Fruit fly (Drosophila melanogaster): ENCODE data around the gene CG5004.
A peak's percentile ranks its signal among the peaks of the same experiment; 100 is the strongest.

Gene CG5004

dm6 chrX:17172123-17172522 is 64.7 kb downstream of the CG5004 start (continued):
- TF ChIP-seq Eip78C (GFP tag) (peak; percentile 76), CG15336 (GFP tag; IDR thresholded peaks at IDR 0.05) (no peak), topi (GFP tag; optimal IDR thresholded peaks at IDR 0.05) (peak; percentile 73), CG6792 (GFP tag; optimal IDR thresholded peaks at IDR 0.05) (peak; percentile 43), CG6854 (GFP tag; optimal IDR thresholded peaks at IDR 0.05) (no peak), esn (GFP tag; optimal IDR thresholded peaks at IDR 0.05) (peak; percentile 68), CG7368 (GFP tag; optimal IDR thresholded peaks at IDR 0.05) (no peak), CG11294 (GFP tag; IDR thresholded peaks at IDR 0.05) (no peak), CG9139 (GFP tag; optimal IDR thresholded peaks at IDR 0.05) (peak; percentile 24), Eip93F (GFP tag; optimal IDR thresholded peaks at IDR 0.05) (no peak), vri (GFP tag; optimal IDR thresholded peaks at IDR 0.05) (no peak), acj6 (GFP tag; optimal IDR thresholded peaks at IDR 0.05) (peak; percentile 34), Sox14 (GFP tag; optimal IDR thresholded peaks at IDR 0.05) (peak; percentile 41)

DNA sequence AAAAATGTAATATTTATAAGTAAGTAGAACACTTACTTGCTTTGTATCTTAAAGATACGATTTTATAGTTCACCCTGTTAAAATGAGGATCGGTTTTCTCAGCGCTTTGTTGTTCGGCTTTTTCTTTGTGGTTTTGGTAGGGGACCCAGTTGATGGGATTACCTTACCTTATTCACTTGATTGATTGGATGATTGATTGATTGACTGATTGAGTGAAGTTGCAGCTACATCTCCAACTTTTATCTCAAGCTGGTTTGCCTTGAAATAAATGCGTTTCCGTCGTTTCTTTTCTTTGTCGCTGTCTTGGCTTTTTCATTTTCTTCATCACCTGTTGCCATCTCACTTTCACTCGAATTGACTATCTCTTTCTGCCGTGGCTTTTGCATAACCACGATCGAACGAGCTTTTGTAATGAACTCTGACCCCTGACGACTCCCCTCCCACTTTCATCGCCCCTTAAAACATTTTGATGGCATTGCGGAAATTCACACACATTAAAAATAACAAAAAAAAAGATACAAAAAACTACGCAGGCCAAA is 65.5 kb downstream of the CG5004 start:
- TF ChIP-seq CG6792 (GFP tag; optimal IDR thresholded peaks at IDR 0.05) = no peak
- TF ChIP-seq svp (GFP tag) = peak; percentile 9
- TF ChIP-seq Eip78C (GFP tag) = peak; percentile 31
- peak; percentile 5 for TF ChIP-seq Blimp-1 (GFP tag; optimal IDR thresholded peaks at IDR 0.05)
- no peak for TF ChIP-seq Ets21C (GFP tag; optimal IDR thresholded peaks at IDR 0.05)

DNA sequence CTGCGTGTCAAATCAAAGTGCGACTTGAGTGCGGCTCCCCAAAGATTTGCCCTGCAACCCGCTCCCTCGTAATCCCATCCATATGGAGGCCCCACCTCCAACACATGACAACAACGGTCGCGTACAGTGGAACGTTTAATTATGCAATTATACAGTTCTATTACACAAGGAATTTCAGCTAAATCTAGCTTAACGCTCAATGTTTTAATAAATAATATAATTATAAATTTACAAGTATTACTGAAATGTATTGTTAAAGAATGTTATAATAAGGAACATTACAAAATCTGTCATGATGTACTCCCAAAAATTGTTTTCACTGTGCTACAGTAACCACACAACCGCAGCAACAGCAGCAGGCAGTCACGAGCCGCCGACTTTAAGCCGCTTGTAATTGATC is 66.7 kb downstream of the CG5004 start:
- TF ChIP-seq CG11294 (GFP tag; IDR thresholded peaks at IDR 0.05) = peak; percentile 31; the same call in 1 of the 2 replicates
- TF ChIP-seq CG32006 (GFP tag; optimal IDR thresholded peaks at IDR 0.05) = peak; percentile 45
- peak; percentile 6 for TF ChIP-seq svp (GFP tag)
- no peak for TF ChIP-seq achi (GFP tag; optimal IDR thresholded peaks at IDR 0.05)
- no peak for TF ChIP-seq Hr4 (GFP tag; optimal IDR thresholded peaks at IDR 0.05)
- no peak for TF ChIP-seq Eip75B (GFP tag; optimal IDR thresholded peaks at IDR 0.05)
- peak; percentile 57 for TF ChIP-seq CG15336 (GFP tag; IDR thresholded peaks at IDR 0.05)
- peak; percentile 58; the same call in 2 of the 3 replicates for TF ChIP-seq eg (GFP tag; IDR thresholded peaks at IDR 0.05)
- no peak for TF ChIP-seq Blimp-1 (GFP tag; optimal IDR thresholded peaks at IDR 0.05)
- TF ChIP-seq CG9139 (GFP tag; optimal IDR thresholded peaks at IDR 0.05) = no peak
- no peak for TF ChIP-seq CG8632 (GFP tag; optimal IDR thresholded peaks at IDR 0.05)
- no peak for TF ChIP-seq CG6276 (GFP tag; optimal IDR thresholded peaks at IDR 0.05)
- TF ChIP-seq Eip78C (GFP tag) = peak; percentile 9
- TF ChIP-seq CG6163 (GFP tag; IDR thresholded peaks at IDR 0.05) = peak; percentile 40; the same call in 1 of the 3 replicates
- no peak for TF ChIP-seq Ets96B (tag; optimal IDR thresholded peaks at IDR 0.05)

- TF ChIP-seq Met (GFP tag; optimal IDR thresholded peaks at IDR 0.05) (peak; percentile 34), Hr38 (GFP tag; optimal IDR thresholded peaks at IDR 0.05) (no peak), Gug (GFP tag; IDR thresholded peaks at IDR 0.05) (no peak), Blimp-1 (GFP tag; optimal IDR thresholded peaks at IDR 0.05) (no peak), CG6792 (GFP tag; optimal IDR thresholded peaks at IDR 0.05) (peak; percentile 4), OdsH (GFP tag; optimal IDR thresholded peaks at IDR 0.05) (peak; percentile 26), CG8119 (GFP tag; IDR thresholded peaks at IDR 0.05) (no peak), Ets21C (GFP tag; optimal IDR thresholded peaks at IDR 0.05) (peak; percentile 11), CG4318 (GFP tag; optimal IDR thresholded peaks at IDR 0.05) (no peak), Hr4 (GFP tag; optimal IDR thresholded peaks at IDR 0.05) (no peak), CG6163 (GFP tag; IDR thresholded peaks at IDR 0.05) (no peak), Smox (GFP tag; optimal IDR thresholded peaks at IDR 0.05) (peak; percentile 19), pdm3 (GFP tag; optimal IDR thresholded peaks at IDR 0.05) (peak; percentile 39), CG6854 (GFP tag; optimal IDR thresholded peaks at IDR 0.05) (no peak), fd85E (GFP tag; optimal IDR thresholded peaks at IDR 0.05) (no peak), svp (GFP tag) (peak; percentile 54), fkh (GFP tag; optimal IDR thresholded peaks at IDR 0.05) (peak; percentile 23), fd59A (GFP tag; optimal IDR thresholded peaks at IDR 0.05) (no peak), CG8319 (GFP tag; optimal IDR thresholded peaks at IDR 0.05) (no peak), CG15336 (GFP tag; IDR thresholded peaks at IDR 0.05) (no peak), achi (GFP tag; optimal IDR thresholded peaks at IDR 0.05) (no peak), CG1621 (tag; optimal IDR thresholded peaks at IDR 0.05) (no peak), CG32006 (GFP tag; optimal IDR thresholded peaks at IDR 0.05) (no peak), Eip78C (GFP tag) (peak; percentile 71), CG3032 (tag; optimal IDR thresholded peaks at IDR 0.05) (no peak), CG10669 (GFP tag; optimal IDR thresholded peaks at IDR 0.05) (no peak), dsx (GFP tag; optimal IDR thresholded peaks at IDR 0.05; ENCODE audit: poor library complexity, severe bottlenecking) (no peak), Hr39 (GFP tag; optimal IDR thresholded peaks at IDR 0.05) (peak; percentile 53), lz (GFP tag; optimal IDR thresholded peaks at IDR 0.05) (peak; percentile 56), eg (GFP tag; IDR thresholded peaks at IDR 0.05) (no peak)
Observed at dm6 chrX:17175558-17176189, 68.3 kb downstream of the CG5004 start.

All from whole organism, prepupa.